Fruit fly (Drosophila melanogaster) whole organism, pupa: Measurements from ENCODE around the gene CG12520.

Experiments used
- CG13204 ChIP-seq: fragments of 200-800 bp; sonication (Bioruptor generic); optimal IDR thresholded peaks from 2 replicates; lab custom pipeline; 2018; ENCODE audit warnings: missing biosample characterization, mild to moderate bottlenecking, missing genetic modification characterization, moderate library complexity
- CG15710 ChIP-seq: fragments of 200-800 bp; sonication (Bioruptor generic); optimal IDR thresholded peaks from 2 replicates; lab custom pipeline; 2018; ENCODE audit warnings: missing biosample characterization, mild to moderate bottlenecking, missing genetic modification characterization, moderate library complexity
- CG34367 ChIP-seq: fragments of 200-800 bp; sonication (Bioruptor generic); optimal IDR thresholded peaks from 2 replicates; lab custom pipeline; 2018; ENCODE audit warnings: missing biosample characterization, mild to moderate bottlenecking, missing genetic modification characterization
- Ets98B ChIP-seq: fragments of 200-800 bp; sonication (Bioruptor generic); IDR thresholded peaks from 2 replicates; pipeline ENCODE4 v1.3.6; 2022; ENCODE audit warnings: missing biosample characterization, missing genetic modification characterization

- TF ChIP-seq Ets98B = no peak
- no peak for TF ChIP-seq CG13204 (GFP tag; lab: Kevin White, UChicago)
- TF ChIP-seq CG34367 (tag; lab: Kevin White, UChicago) = no peak
- TF ChIP-seq CG15710 (tag; lab: Kevin White, UChicago) = no peak
Observed at dm6 chr3L:12889353-12889820, 13.2 kb downstream of the CG12520 start, which contains the start of gene CG43894.
